Worm (Caenorhabditis elegans): ENCODE data around the gene D1014.2.

The D1014.2 gene

DNA sequence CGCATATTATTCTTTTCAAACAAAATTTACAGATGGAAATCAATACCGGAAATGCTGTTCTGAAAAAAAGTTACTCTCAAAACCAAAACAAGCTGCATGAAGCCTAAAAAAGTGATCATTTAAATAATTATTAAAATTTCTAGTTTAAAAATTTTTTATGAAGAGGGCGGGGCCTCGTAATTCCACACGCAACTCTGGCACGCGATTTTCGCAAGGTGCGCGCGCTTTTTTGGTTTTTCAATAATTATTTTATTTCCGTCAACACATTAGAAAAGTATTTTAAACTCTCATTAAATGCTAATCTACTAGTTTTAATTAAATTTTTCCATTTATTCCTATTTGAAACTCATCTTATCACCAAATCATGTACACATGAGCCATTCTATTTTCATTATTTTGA, 14.0 kb upstream of the D1014.2 start:
- TF ChIP-seq efl-1 (optimal IDR thresholded peaks at IDR 0.05), result no peak
- TF ChIP-seq efl-1 (GFP tag; optimal IDR thresholded peaks at IDR 0.05 in 1 of 2), result peak in 1 of 2 experiments; percentile 75
- TF ChIP-seq unc-130 (tag; optimal IDR thresholded peaks at IDR 0.05), result no peak

DNA sequence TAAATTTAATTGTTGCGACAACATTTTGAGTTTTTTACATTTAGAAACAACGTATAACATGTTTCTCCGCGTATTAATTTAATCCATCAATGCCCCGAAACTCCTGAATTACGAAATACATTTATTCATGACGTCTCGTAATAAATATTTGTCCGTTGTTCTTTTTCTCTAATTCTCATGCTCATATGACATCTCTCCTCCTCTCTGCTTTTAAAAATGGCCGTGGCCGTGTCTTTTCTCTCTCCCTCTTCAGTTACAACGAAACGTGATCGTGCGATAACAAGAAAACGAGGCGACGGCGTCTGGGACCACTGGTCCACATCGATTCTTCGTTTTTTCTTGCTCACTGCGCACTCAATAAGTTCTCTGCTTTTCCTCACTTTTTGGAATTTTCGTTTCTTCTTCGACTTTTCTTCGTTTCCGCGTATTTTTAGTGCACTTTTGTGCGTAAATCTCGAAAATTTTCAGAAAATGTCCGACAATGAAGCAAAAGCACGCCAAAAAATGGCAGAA, 13.5 kb upstream of the D1014.2 start, which contains the start of gene snap-1:
Gene snap-1 (plus strand): TSS at position 463 of the 513 bp plus-strand sequence.
- TF ChIP-seq lin-14 (GFP tag; optimal IDR thresholded peaks at IDR 0.05), result peak; percentile 95
- peak; percentile 70 for TF ChIP-seq nhr-71 (tag; optimal IDR thresholded peaks at IDR 0.05)
- TF ChIP-seq ceh-82 (tag; optimal IDR thresholded peaks at IDR 0.05), result peak; percentile 0 to 91 (median 51)
- peak; percentile 46 for TF ChIP-seq unc-86 (tag; optimal IDR thresholded peaks at IDR 0.05)
- no peak for TF ChIP-seq unc-130 (tag; optimal IDR thresholded peaks at IDR 0.05)
- peak; percentile 75 for TF ChIP-seq zip-4 (GFP tag; optimal IDR thresholded peaks at IDR 0.05)
- TF ChIP-seq snpc-4 (tag; optimal IDR thresholded peaks at IDR 0.05), result peak; percentile 27
- peak; percentile 56 for TF ChIP-seq snu-23 (GFP tag; optimal IDR thresholded peaks at IDR 0.05)
- peak; percentile 52 for TF ChIP-seq lin-15B (tag; optimal IDR thresholded peaks at IDR 0.05)
- no peak for TF ChIP-seq F16B12.6 (tag; optimal IDR thresholded peaks at IDR 0.05)
- TF ChIP-seq Y116A8C.19 (tag; optimal IDR thresholded peaks at IDR 0.05; ENCODE audit: borderline replicate concordance), result no peak
- no peak for TF ChIP-seq unc-30 (tag; optimal IDR thresholded peaks at IDR 0.05)
- no peak for TF ChIP-seq elt-3 (tag; optimal IDR thresholded peaks at IDR 0.05)
- TF ChIP-seq hlh-17 (GFP tag; optimal IDR thresholded peaks at IDR 0.05; ENCODE audit: borderline replicate concordance), result no peak
- no peak for TF ChIP-seq sox-4 (tag; optimal IDR thresholded peaks at IDR 0.05)
- no peak for TF ChIP-seq elt-2 (tag; optimal IDR thresholded peaks at IDR 0.05)
- peak; percentile 7 for TF ChIP-seq fkh-10 (GFP tag; optimal IDR thresholded peaks at IDR 0.05)
- TF ChIP-seq lir-3 (tag; optimal IDR thresholded peaks at IDR 0.05; ENCODE audit: poor library complexity), result peak; percentile 33
- TF ChIP-seq mdl-1 (tag; optimal IDR thresholded peaks at IDR 0.05), result peak in 1 of 2 experiments; percentile 17
- no peak for TF ChIP-seq pag-3 (tag; optimal IDR thresholded peaks at IDR 0.05; ENCODE audit: borderline replicate concordance, insufficient read depth)
- peak; percentile 40 to 65 for TF ChIP-seq lin-35 (GFP tag; optimal IDR thresholded peaks at IDR 0.05)
- TF ChIP-seq nhr-11 (tag; optimal IDR thresholded peaks at IDR 0.05), result no peak
- no peak for TF ChIP-seq fos-1 (tag; optimal IDR thresholded peaks at IDR 0.05)
- peak; percentile 34 for TF ChIP-seq rnt-1 (tag; optimal IDR thresholded peaks at IDR 0.05)
- TF ChIP-seq nhr-20 (tag; optimal IDR thresholded peaks at IDR 0.05), result peak; percentile 14
- peak; percentile 14 to 52 (median 33) for TF ChIP-seq dpl-1 (GFP tag; optimal IDR thresholded peaks at IDR 0.05)
- TF ChIP-seq fkh-8 (tag; optimal IDR thresholded peaks at IDR 0.05), result peak; percentile 85
- TF ChIP-seq efl-3 (GFP tag; optimal IDR thresholded peaks at IDR 0.05), result no peak
- peak; percentile 74 for TF ChIP-seq xbp-1 (tag; optimal IDR thresholded peaks at IDR 0.05)
- TF ChIP-seq skn-1 (tag; optimal IDR thresholded peaks at IDR 0.05), result peak; percentile 81
- TF ChIP-seq pax-3 (tag; optimal IDR thresholded peaks at IDR 0.05), result no peak
- no peak for TF ChIP-seq hpl-2 (GFP tag; optimal IDR thresholded peaks at IDR 0.05)
- peak; percentile 58 for TF ChIP-seq isw-1 (GFP tag; IDR thresholded peaks at IDR 0.05)
- peak; percentile 5 for TF ChIP-seq swsn-7 (tag; optimal IDR thresholded peaks at IDR 0.05)
- TF ChIP-seq lin-13 (GFP tag; optimal IDR thresholded peaks at IDR 0.05), result peak; percentile 48
- TF ChIP-seq sptf-1 (tag; optimal IDR thresholded peaks at IDR 0.05), result no peak
- peak; percentile 45 to 49 for TF ChIP-seq lsy-2 (tag; optimal IDR thresholded peaks at IDR 0.05)
- TF ChIP-seq jun-1 (tag; optimal IDR thresholded peaks at IDR 0.05), result peak; percentile 28
- TF ChIP-seq nhr-47 (tag; optimal IDR thresholded peaks at IDR 0.05), result peak; percentile 51
- TF ChIP-seq efl-1 (optimal IDR thresholded peaks at IDR 0.05), result peak; percentile 43 to 56
- TF ChIP-seq efl-1 (GFP tag; optimal IDR thresholded peaks at IDR 0.05 in 1 of 2), result peak; percentile 29 to 95
- TF ChIP-seq mep-1 (tag; optimal IDR thresholded peaks at IDR 0.05), result peak; percentile 90
- TF ChIP-seq tbx-2 (tag; optimal IDR thresholded peaks at IDR 0.05), result peak; percentile 6
